Fruit fly (Drosophila melanogaster): ENCODE results near the gene brat.

DNA sequence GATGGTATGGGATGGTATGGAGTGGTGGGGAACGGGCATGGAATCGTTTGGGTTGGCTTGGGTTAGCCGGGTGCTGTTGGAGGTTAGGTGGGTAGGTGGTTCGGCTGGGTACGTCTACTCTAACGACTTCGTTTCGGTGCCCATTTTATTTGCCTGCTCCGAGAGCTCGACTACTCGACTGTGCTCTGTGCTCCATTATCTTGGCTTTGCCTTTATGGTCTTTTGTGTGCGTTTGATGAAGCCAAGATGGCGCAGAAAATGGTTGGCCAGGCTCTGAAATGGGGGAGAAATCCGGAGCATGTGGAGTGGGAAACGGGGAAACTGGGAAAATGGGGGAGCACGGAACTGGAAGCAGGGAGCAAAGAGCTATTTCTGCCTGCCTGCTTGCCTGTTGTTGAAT, 39.7 kb upstream of the brat start:
- TF ChIP-seq Snoo (tag; optimal IDR thresholded peaks at IDR 0.05) = no peak
- TF ChIP-seq CG10348 (GFP tag; IDR thresholded peaks at IDR 0.05) = no peak
- no peak for TF ChIP-seq CG8159 (tag; optimal IDR thresholded peaks at IDR 0.05)
- TF ChIP-seq CG14655 (GFP tag; optimal IDR thresholded peaks at IDR 0.05) = no peak
- TF ChIP-seq fd96Ca (GFP tag; IDR thresholded peaks at IDR 0.05) = no peak
- TF ChIP-seq CG4496 (GFP tag; IDR thresholded peaks at IDR 0.05) = no peak
- TF ChIP-seq Pif1A (GFP tag; optimal IDR thresholded peaks at IDR 0.05) = no peak

All from whole organism, pupa.